Worm (Caenorhabditis elegans) whole organism, L2 larva: Measurements from ENCODE around the gene ddp-1.

Experiments used
- alr-1 ChIP-seq: fragments of 150-350 bp; optimal IDR thresholded peaks from 2 replicates; lab custom pipeline; 2014; ENCODE audit warnings: missing biosample characterization, missing genetic modification characterization
- egl-27 ChIP-seq: sonication (generic microtip); optimal IDR thresholded peaks from 3 replicates; lab custom pipeline; 2017; ENCODE audit warnings: missing biosample characterization, missing genetic modification reagents, missing genetic modification characterization
- lin-39 ChIP-seq: fragments of 150-350 bp; optimal IDR thresholded peaks from 2 replicates; lab custom pipeline; 2014; ENCODE audit warnings: missing biosample characterization, missing genetic modification reagents, missing genetic modification characterization
- lsy-2 ChIP-seq, 2 experiments: fragments of 150-350 bp in 1 of 2; sonication (generic microtip) in 1 of 2; optimal IDR thresholded peaks; 2 replicates each; lab custom pipeline; 2014 to 2017; ENCODE audit warnings: missing biosample characterization in 2 of 2, missing genetic modification characterization in 2 of 2
- mab-5 ChIP-seq: fragments of 150-350 bp; optimal IDR thresholded peaks from 2 replicates; lab custom pipeline; 2014; ENCODE audit warnings: missing biosample characterization, missing genetic modification characterization
- nhr-10 ChIP-seq: sonication (generic microtip); optimal IDR thresholded peaks from 2 replicates; lab custom pipeline; 2017; ENCODE audit warnings: missing biosample characterization, missing genetic modification characterization
- nhr-11 ChIP-seq: fragments of 150-350 bp; optimal IDR thresholded peaks from 2 replicates; lab custom pipeline; 2014; ENCODE audit warnings: missing biosample characterization, missing genetic modification characterization
- nhr-237 ChIP-seq: fragments of 150-350 bp; optimal IDR thresholded peaks from 2 replicates; lab custom pipeline; 2014; ENCODE audit warnings: missing biosample characterization, missing genetic modification characterization
- nhr-77 ChIP-seq: fragments of 150-350 bp; optimal IDR thresholded peaks from 2 replicates; lab custom pipeline; 2014; ENCODE audit warnings: missing biosample characterization, missing genetic modification characterization
- snpc-4 ChIP-seq: fragments of 150-350 bp; optimal IDR thresholded peaks from 2 replicates; lab custom pipeline; 2014; ENCODE audit warnings: missing biosample characterization, missing genetic modification characterization
- unc-39 ChIP-seq: fragments of 150-350 bp; optimal IDR thresholded peaks from 2 replicates; lab custom pipeline; 2014; ENCODE audit warnings: missing biosample characterization, missing genetic modification characterization
- unc-62 ChIP-seq: fragments of 150-350 bp; optimal IDR thresholded peaks from 2 replicates; lab custom pipeline; 2014; ENCODE audit warnings: missing biosample characterization, missing genetic modification reagents, missing genetic modification characterization
- zag-1 ChIP-seq: fragments of 150-350 bp; optimal IDR thresholded peaks from 2 replicates; lab custom pipeline; 2014; ENCODE audit warnings: missing biosample characterization, missing genetic modification characterization

ce11 chrIII:1833984-1834563, 25.6 kb upstream of the ddp-1 start, which contains the start of gene rexd-1:
- TF ChIP-seq nhr-11 (tag; lab: Kevin White, UChicago) = no peak
- TF ChIP-seq alr-1 (tag; lab: Kevin White, UChicago) = no peak
- no peak for TF ChIP-seq mab-5 (tag; lab: Kevin White, UChicago)
- TF ChIP-seq snpc-4 (tag; lab: Kevin White, UChicago) = no peak
- TF ChIP-seq unc-39 (tag; lab: Kevin White, UChicago) = no peak
- no peak for TF ChIP-seq zag-1 (tag; lab: Kevin White, UChicago)
- no peak for TF ChIP-seq egl-27 (tag; lab: Kevin White, UChicago)
- TF ChIP-seq nhr-77 (tag; lab: Kevin White, UChicago) = no peak
- TF ChIP-seq unc-62 = no peak
- no peak for TF ChIP-seq nhr-237
- TF ChIP-seq nhr-10 (tag; lab: Kevin White, UChicago) = no peak
- no peak for TF ChIP-seq lsy-2 (tag; optimal IDR thresholded peaks at IDR 0.05; lab: Kevin White, UChicago)
- TF ChIP-seq lin-39 (tag; lab: Kevin White, UChicago) = no peak
